Fruit fly (Drosophila melanogaster) whole organism, prepupa: ENCODE measurements around the gene Cyp6d5.

ENCODE experiments used
- Blimp-1 ChIP-seq: fragments of 200-800 bp; sonication (Bioruptor generic); optimal IDR thresholded peaks from 3 replicates; lab custom pipeline; 2017; ENCODE audit warnings: missing biosample characterization, missing genetic modification characterization, mild to moderate bottlenecking, moderate library complexity, missing genetic modification reagents
- CG10631 ChIP-seq: fragments of 200-800 bp; sonication (Bioruptor generic); optimal IDR thresholded peaks from 2 replicates; lab custom pipeline; 2016; ENCODE audit warnings: missing biosample characterization, missing genetic modification characterization
- CG10669 ChIP-seq: fragments of 200-800 bp; sonication (Bioruptor generic); optimal IDR thresholded peaks from 3 replicates; lab custom pipeline; 2018; ENCODE audit warnings: missing biosample characterization, mild to moderate bottlenecking, missing genetic modification characterization, moderate library complexity
- CG11294 ChIP-seq: fragments of 200-800 bp; sonication (Bioruptor generic); IDR thresholded peaks from 2 replicates; pipeline ENCODE4 v1.3.6; 2022; ENCODE audit warnings: missing biosample characterization, missing genetic modification characterization
- CG11902 ChIP-seq: fragments of 200-800 bp; sonication (Bioruptor generic); optimal IDR thresholded peaks from 3 replicates; lab custom pipeline; 2016; ENCODE audit warnings: missing biosample characterization, missing genetic modification characterization
- CG16779 ChIP-seq: fragments of 200-800 bp; sonication (Bioruptor generic); optimal IDR thresholded peaks from 3 replicates; lab custom pipeline; 2017; ENCODE audit warnings: missing biosample characterization, mild to moderate bottlenecking, missing genetic modification characterization
- CG3032 ChIP-seq: fragments of 200-800 bp; optimal IDR thresholded peaks from 2 replicates; lab custom pipeline; 2019; ENCODE audit warnings: missing biosample characterization, mild to moderate bottlenecking, missing genetic modification characterization, moderate library complexity
- CG31627 ChIP-seq: fragments of 200-800 bp; sonication (Bioruptor generic); optimal IDR thresholded peaks from 3 replicates; lab custom pipeline; 2016; ENCODE audit warnings: missing biosample characterization, missing genetic modification characterization
- CG32006 ChIP-seq: fragments of 200-800 bp; sonication (Bioruptor generic); optimal IDR thresholded peaks from 3 replicates; lab custom pipeline; 2017; ENCODE audit warnings: missing biosample characterization, mild to moderate bottlenecking, missing genetic modification characterization
- CG34406 ChIP-seq: fragments of 200-800 bp; sonication (Bioruptor generic); optimal IDR thresholded peaks from 3 replicates; lab custom pipeline; 2016; ENCODE audit warnings: missing biosample characterization, missing genetic modification characterization
- CG3919 ChIP-seq: fragments of 200-800 bp; sonication (Bioruptor generic); optimal IDR thresholded peaks from 3 replicates; lab custom pipeline; 2016; ENCODE audit warnings: missing biosample characterization, missing genetic modification characterization
- CG4318 ChIP-seq: fragments of 200-800 bp; sonication (Bioruptor generic); optimal IDR thresholded peaks from 3 replicates; lab custom pipeline; 2017; ENCODE audit warnings: missing biosample characterization, mild to moderate bottlenecking, missing genetic modification characterization
- CG6163 ChIP-seq: fragments of 200-800 bp; sonication (Bioruptor generic); IDR thresholded peaks from 3 replicates; pipeline ENCODE4 v1.3.6; 2022; ENCODE audit warnings: missing biosample characterization, missing genetic modification characterization
- CG6276 ChIP-seq: fragments of 200-800 bp; sonication (Bioruptor generic); optimal IDR thresholded peaks from 2 replicates; lab custom pipeline; 2017; ENCODE audit warnings: missing biosample characterization, mild to moderate bottlenecking, missing genetic modification characterization
- CG6792 ChIP-seq: fragments of 200-800 bp; sonication (Bioruptor generic); optimal IDR thresholded peaks from 3 replicates; lab custom pipeline; 2016; ENCODE audit warnings: missing biosample characterization, missing genetic modification characterization
- CG6808 ChIP-seq: fragments of 200-800 bp; sonication (Bioruptor generic); optimal IDR thresholded peaks from 3 replicates; lab custom pipeline; 2017; ENCODE audit warnings: missing biosample characterization, missing genetic modification characterization, mild to moderate bottlenecking, moderate library complexity, missing genetic modification reagents
- CG6854 ChIP-seq: fragments of 200-800 bp; sonication (Bioruptor generic); optimal IDR thresholded peaks from 2 replicates; lab custom pipeline; 2017; ENCODE audit warnings: missing biosample characterization, mild to moderate bottlenecking, missing genetic modification characterization
- CG7368 ChIP-seq: fragments of 200-800 bp; sonication (Bioruptor generic); optimal IDR thresholded peaks from 3 replicates; lab custom pipeline; 2016; ENCODE audit warnings: missing biosample characterization, missing genetic modification characterization
- CG8119 ChIP-seq: fragments of 200-800 bp; sonication (Bioruptor generic); IDR thresholded peaks from 3 replicates; pipeline ENCODE4 v1.3.6; 2022; ENCODE audit warnings: missing biosample characterization, missing genetic modification characterization
- CG8319 ChIP-seq: fragments of 200-800 bp; sonication (Bioruptor generic); optimal IDR thresholded peaks from 3 replicates; lab custom pipeline; 2016; ENCODE audit warnings: missing biosample characterization, missing genetic modification characterization
- CG8632 ChIP-seq: fragments of 200-800 bp; sonication (Bioruptor generic); optimal IDR thresholded peaks from 3 replicates; lab custom pipeline; 2016; ENCODE audit warnings: missing biosample characterization, missing genetic modification characterization
- CG9139 ChIP-seq: fragments of 200-800 bp; sonication (Bioruptor generic); optimal IDR thresholded peaks from 3 replicates; lab custom pipeline; 2017; ENCODE audit warnings: missing biosample characterization, mild to moderate bottlenecking, missing genetic modification characterization
- Eip75B ChIP-seq: fragments of 200-800 bp; sonication (Bioruptor generic); optimal IDR thresholded peaks from 3 replicates; lab custom pipeline; 2016; ENCODE audit warnings: missing biosample characterization, missing genetic modification characterization
- Eip93F ChIP-seq: fragments of 200-800 bp; sonication (Bioruptor generic); optimal IDR thresholded peaks from 2 replicates; lab custom pipeline; 2016; ENCODE audit warnings: missing biosample characterization, mild to moderate bottlenecking, missing genetic modification characterization
- Gug ChIP-seq: fragments of 200-800 bp; sonication (Bioruptor generic); IDR thresholded peaks from 2 replicates; pipeline ENCODE4 v1.3.6; 2022; ENCODE audit warnings: missing biosample characterization, missing genetic modification characterization
- Hr38 ChIP-seq: sonication (Bioruptor generic); optimal IDR thresholded peaks from 2 replicates; lab custom pipeline; 2016; ENCODE audit warnings: missing biosample characterization, missing genetic modification characterization
- Hr4 ChIP-seq: fragments of 200-800 bp; sonication (Bioruptor generic); optimal IDR thresholded peaks from 3 replicates; lab custom pipeline; 2016; ENCODE audit warnings: missing biosample characterization, missing genetic modification characterization
- Lpt ChIP-seq: fragments of 200-800 bp; sonication (Bioruptor generic); optimal IDR thresholded peaks from 3 replicates; lab custom pipeline; 2016; ENCODE audit warnings: missing biosample characterization, missing genetic modification characterization
- Met ChIP-seq: fragments of 200-800 bp; sonication (Bioruptor generic); optimal IDR thresholded peaks from 3 replicates; lab custom pipeline; 2016; ENCODE audit warnings: missing biosample characterization, missing genetic modification characterization
- OdsH ChIP-seq: fragments of 200-800 bp; sonication (Bioruptor generic); optimal IDR thresholded peaks from 3 replicates; lab custom pipeline; 2016; ENCODE audit warnings: missing biosample characterization, missing genetic modification characterization
- Smox ChIP-seq: fragments of 200-800 bp; sonication (Bioruptor generic); optimal IDR thresholded peaks from 3 replicates; lab custom pipeline; 2016; ENCODE audit warnings: missing biosample characterization, missing genetic modification characterization
- Sox102F ChIP-seq: fragments of 200-800 bp; sonication (Bioruptor generic); optimal IDR thresholded peaks from 2 replicates; lab custom pipeline; 2016; ENCODE audit warnings: missing biosample characterization, mild to moderate bottlenecking, missing genetic modification characterization
- Sox15 ChIP-seq: fragments of 200-800 bp; sonication (Bioruptor generic); optimal IDR thresholded peaks from 3 replicates; lab custom pipeline; 2016; ENCODE audit warnings: missing biosample characterization, missing genetic modification characterization
- achi ChIP-seq: fragments of 200-800 bp; sonication (Bioruptor generic); optimal IDR thresholded peaks from 3 replicates; lab custom pipeline; 2016; ENCODE audit warnings: missing biosample characterization, missing genetic modification characterization
- acj6 ChIP-seq: fragments of 200-800 bp; sonication (Bioruptor generic); optimal IDR thresholded peaks from 3 replicates; lab custom pipeline; 2016; ENCODE audit warnings: missing biosample characterization, missing genetic modification characterization
- cyc ChIP-seq: fragments of 200-800 bp; sonication (Bioruptor generic); optimal IDR thresholded peaks from 3 replicates; lab custom pipeline; 2016; ENCODE audit warnings: missing biosample characterization, missing genetic modification characterization
- dac ChIP-seq: fragments of 200-800 bp; sonication (Bioruptor generic); optimal IDR thresholded peaks from 2 replicates; lab custom pipeline; 2017; ENCODE audit warnings: missing biosample characterization, mild to moderate bottlenecking, missing genetic modification characterization
- dsx ChIP-seq: fragments of 200-800 bp; optimal IDR thresholded peaks from 3 replicates; lab custom pipeline; 2019; ENCODE audit warnings: missing biosample characterization, mild to moderate bottlenecking, missing genetic modification characterization, moderate library complexity; ENCODE audit not compliant: poor library complexity, severe bottlenecking
- esn ChIP-seq: fragments of 200-800 bp; sonication (Bioruptor generic); optimal IDR thresholded peaks from 2 replicates; lab custom pipeline; 2016; ENCODE audit warnings: missing biosample characterization, mild to moderate bottlenecking, missing genetic modification characterization, moderate library complexity
- fd59A ChIP-seq: fragments of 200-800 bp; sonication (Bioruptor generic); optimal IDR thresholded peaks from 2 replicates; lab custom pipeline; 2017; ENCODE audit warnings: missing biosample characterization, mild to moderate bottlenecking, missing genetic modification characterization, missing genetic modification reagents
- fkh ChIP-seq: fragments of 200-800 bp; sonication (Bioruptor generic); optimal IDR thresholded peaks from 3 replicates; lab custom pipeline; 2017; ENCODE audit warnings: missing biosample characterization, mild to moderate bottlenecking, missing genetic modification characterization, moderate library complexity
- lz ChIP-seq: fragments of 200-800 bp; sonication (Bioruptor generic); optimal IDR thresholded peaks from 3 replicates; lab custom pipeline; 2016; ENCODE audit warnings: missing biosample characterization, missing genetic modification characterization
- net ChIP-seq: fragments of 200-800 bp; sonication (Bioruptor generic); optimal IDR thresholded peaks from 3 replicates; lab custom pipeline; 2016; ENCODE audit warnings: missing biosample characterization, missing genetic modification characterization
- pdm3 ChIP-seq: fragments of 200-800 bp; sonication (Bioruptor generic); optimal IDR thresholded peaks from 3 replicates; lab custom pipeline; 2016; ENCODE audit warnings: missing biosample characterization, missing genetic modification characterization
- salr ChIP-seq, 2 experiments: fragments of 200-800 bp; sonication (Bioruptor generic); optimal IDR thresholded peaks; 3 replicates each; lab custom pipeline; 2016 to 2018; ENCODE audit warnings: missing biosample characterization in 2 of 2, missing genetic modification characterization in 2 of 2, mild to moderate bottlenecking in 1 of 2
- spab ChIP-seq: fragments of 200-800 bp; sonication (Bioruptor generic); optimal IDR thresholded peaks from 2 replicates; lab custom pipeline; 2017; ENCODE audit warnings: missing biosample characterization, mild to moderate bottlenecking, missing genetic modification characterization, missing genetic modification reagents
- svp ChIP-seq: fragments of 200-800 bp; sonication (Bioruptor generic); peaks from one replicate; lab custom pipeline; 2016; ENCODE audit warnings: missing biosample characterization, missing genetic modification characterization
- topi ChIP-seq: fragments of 200-800 bp; sonication (Bioruptor generic); optimal IDR thresholded peaks from 3 replicates; lab custom pipeline; 2016; ENCODE audit warnings: missing biosample characterization, missing genetic modification characterization
- vri ChIP-seq: fragments of 200-800 bp; sonication (Bioruptor generic); optimal IDR thresholded peaks from 3 replicates; lab custom pipeline; 2016; ENCODE audit warnings: missing biosample characterization, mild to moderate bottlenecking, missing genetic modification characterization

The Cyp6d5 gene

dm6 chr3R:14044361-14044860, 15.4 kb downstream of the Cyp6d5 start:
- TF ChIP-seq Smox (GFP tag; lab: Kevin White, UChicago), result no peak
- no peak for TF ChIP-seq CG6808 (GFP tag; lab: Kevin White, UChicago)
- TF ChIP-seq CG8119 (GFP tag; lab: Robert Waterston, UW), result no peak
- TF ChIP-seq CG6854 (GFP tag; lab: Kevin White, UChicago), result no peak
- TF ChIP-seq fkh (GFP tag; lab: Kevin White, UChicago), result peak; percentile 19
- TF ChIP-seq, all 60 proteins: peak for 1

- peak; percentile 4 for TF ChIP-seq CG8319 (GFP tag; lab: Kevin White, UChicago)
- TF ChIP-seq cyc (GFP tag; lab: Kevin White, UChicago), result peak; percentile 52
- no peak for TF ChIP-seq Gug (GFP tag; lab: Robert Waterston, UW)
- peak; percentile 49 for TF ChIP-seq net (GFP tag; lab: Kevin White, UChicago)
- TF ChIP-seq salr (GFP tag; optimal IDR thresholded peaks at IDR 0.05; lab: Kevin White, UChicago), result peak in 1 of 2 experiments; percentile 68
- peak; percentile 65 for TF ChIP-seq CG3919 (GFP tag; lab: Kevin White, UChicago)
- peak; percentile 88 for TF ChIP-seq svp (GFP tag; lab: Kevin White, UChicago)
- TF ChIP-seq dsx, result peak; percentile 58
- TF ChIP-seq CG11294 (GFP tag; lab: Robert Waterston, UW), result no peak
- TF ChIP-seq fd59A (GFP tag; lab: Kevin White, UChicago), result peak; percentile 26
- peak; percentile 22 for TF ChIP-seq CG6276 (GFP tag; lab: Kevin White, UChicago)
- TF ChIP-seq topi (GFP tag; lab: Kevin White, UChicago), result peak; percentile 66
- no peak for TF ChIP-seq Hr38 (GFP tag; lab: Kevin White, UChicago)
- TF ChIP-seq CG7368 (GFP tag; lab: Kevin White, UChicago), result peak; percentile 41
- peak; percentile 50 for TF ChIP-seq CG16779 (tag; lab: Kevin White, UChicago)
- TF ChIP-seq Sox15 (GFP tag; lab: Kevin White, UChicago), result peak; percentile 51
- TF ChIP-seq Met (GFP tag; lab: Kevin White, UChicago), result peak; percentile 59
- peak; percentile 70 for TF ChIP-seq esn (GFP tag; lab: Kevin White, UChicago)
- peak; percentile 50 for TF ChIP-seq CG11902 (GFP tag; lab: Kevin White, UChicago)
- peak; percentile 53 for TF ChIP-seq CG31627 (GFP tag; lab: Kevin White, UChicago)
- peak; percentile 68 for TF ChIP-seq achi (GFP tag; lab: Kevin White, UChicago)
- peak; percentile 70 for TF ChIP-seq CG32006 (GFP tag; lab: Kevin White, UChicago)
- peak; percentile 49 for TF ChIP-seq lz (GFP tag; lab: Kevin White, UChicago)
- TF ChIP-seq pdm3 (GFP tag; lab: Kevin White, UChicago), result peak; percentile 50
- TF ChIP-seq CG8632, result peak; percentile 82
- peak; percentile 64; the same call in 1 of the 3 replicates for TF ChIP-seq CG8119 (GFP tag; lab: Robert Waterston, UW)
- TF ChIP-seq CG10669, result peak; percentile 47
- TF ChIP-seq CG6163 (GFP tag; lab: Robert Waterston, UW), result no peak
- TF ChIP-seq Eip93F, result peak; percentile 3
- TF ChIP-seq Lpt (GFP tag; lab: Kevin White, UChicago), result no peak
- TF ChIP-seq dac (GFP tag; lab: Kevin White, UChicago), result no peak
- peak; percentile 63 for TF ChIP-seq CG3032 (tag; lab: Kevin White, UChicago)
- peak; percentile 56 for TF ChIP-seq spab
- peak; percentile 62 for TF ChIP-seq CG10631
- TF ChIP-seq Eip75B (GFP tag; lab: Kevin White, UChicago), result peak; percentile 20
- TF ChIP-seq Blimp-1 (GFP tag; lab: Kevin White, UChicago), result peak; percentile 33
- no peak for TF ChIP-seq CG9139
- TF ChIP-seq Hr4, result peak; percentile 45
- TF ChIP-seq CG4318 (GFP tag; lab: Kevin White, UChicago), result peak; percentile 40
- TF ChIP-seq CG34406 (GFP tag; lab: Kevin White, UChicago), result peak; percentile 79
- TF ChIP-seq Sox102F (GFP tag; lab: Kevin White, UChicago), result peak; percentile 48
- TF ChIP-seq vri (GFP tag; lab: Kevin White, UChicago), result peak; percentile 25
- peak; percentile 67 for TF ChIP-seq acj6 (GFP tag; lab: Kevin White, UChicago)
- TF ChIP-seq CG6792, result peak; percentile 77
- TF ChIP-seq CG6854 (GFP tag; lab: Kevin White, UChicago), result no peak
- TF ChIP-seq OdsH (GFP tag; lab: Kevin White, UChicago), result peak; percentile 82
Measured at dm6 chr3R:14048702-14049142, 19.7 kb downstream of the Cyp6d5 start.
